Worm (Caenorhabditis elegans): ENCODE measurements around the gene ugt-18.
A peak's percentile ranks its signal among the peaks of the same experiment; 100 is the strongest.

The ugt-18 gene

ce11 chrV:12780248-12780647 lies 39.8 kb upstream of the ugt-18 start:
- TF ChIP-seq madf-6 (GFP tag; IDR thresholded peaks at IDR 0.05) (no peak), mes-4 (tag; optimal IDR thresholded peaks at IDR 0.05) (peak; percentile 35), F23B12.7 (tag; optimal IDR thresholded peaks at IDR 0.05; ENCODE audit: insufficient read depth) (peak; percentile 83), F22D6.2 (tag; optimal IDR thresholded peaks at IDR 0.05) (no peak), dox-1 (GFP tag; IDR thresholded peaks at IDR 0.05) (no peak; the same call in 1 of the 2 replicates), tbx-9 (tag; optimal IDR thresholded peaks at IDR 0.05; ENCODE audit: borderline replicate concordance) (no peak), F57A8.1 (GFP tag; optimal IDR thresholded peaks at IDR 0.05) (peak; percentile 68), nfyb-1 (GFP tag; IDR thresholded peaks at IDR 0.05) (peak; percentile 75), hmg-1.2 (GFP tag; IDR thresholded peaks at IDR 0.05) (peak; percentile 76), Y53F4B.3 (GFP tag; IDR thresholded peaks at IDR 0.05) (no peak), snpc-3.4 (tag; optimal IDR thresholded peaks at IDR 0.05) (peak; percentile 65), lin-35 (GFP tag; optimal IDR thresholded peaks at IDR 0.05) (no peak), nfya-2 (GFP tag; IDR thresholded peaks at IDR 0.05) (no peak), Y95B8A.8 (GFP tag; IDR thresholded peaks at IDR 0.05) (peak; percentile 33; the same call in 1 of the 2 replicates), ccch-3 (GFP tag; optimal IDR thresholded peaks at IDR 0.05) (no peak), lin-54 (GFP tag; optimal IDR thresholded peaks at IDR 0.05) (no peak), madf-3 (GFP tag; IDR thresholded peaks at IDR 0.05) (no peak), xnd-1 (tag; optimal IDR thresholded peaks at IDR 0.05) (no peak), F57C9.4 (tag; optimal IDR thresholded peaks at IDR 0.05) (no peak), T26A5.8 (tag; optimal IDR thresholded peaks at IDR 0.05) (peak; percentile 59), K11D2.4 (GFP tag; IDR thresholded peaks at IDR 0.05) (no peak), rec-8 (tag; optimal IDR thresholded peaks at IDR 0.05) (peak; percentile 75 to 84), ceh-91 (GFP tag; IDR thresholded peaks at IDR 0.05) (peak; percentile 31; the same call in 1 of the 2 replicates), ztf-3 (GFP tag; optimal IDR thresholded peaks at IDR 0.05) (no peak), Y67H2A.10 (GFP tag; conservative IDR thresholded peaks at IDR 0.05) (no peak), F39B2.1 (GFP tag; IDR thresholded peaks at IDR 0.05) (no peak), ztf-22 (GFP tag; optimal IDR thresholded peaks at IDR 0.05) (peak; percentile 21), attf-5 (GFP tag; optimal IDR thresholded peaks at IDR 0.05) (peak; percentile 81), let-607 (tag; optimal IDR thresholded peaks at IDR 0.05) (peak; percentile 8 to 22), attf-6 (GFP tag; IDR thresholded peaks at IDR 0.05) (no peak), zfh-2 (GFP tag; conservative IDR thresholded peaks at IDR 0.05) (no peak), snpc-1.1 (tag; optimal IDR thresholded peaks at IDR 0.05; ENCODE audit: insufficient read depth) (peak; percentile 2), ama-1 (optimal IDR thresholded peaks at IDR 0.05) (no peak), ama-1 (GFP tag; optimal IDR thresholded peaks at IDR 0.05) (peak in 1 of 2 experiments; percentile 76), ztf-6 (GFP tag; IDR thresholded peaks at IDR 0.05) (0 out of 2 replicates have a peak, but pooled peaks have one; percentile 53), unc-62 (GFP tag; optimal IDR thresholded peaks at IDR 0.05) (no peak), aptf-3 (GFP tag; IDR thresholded peaks at IDR 0.05) (0 out of 2 replicates have a peak, but pooled peaks have one; percentile 26), hsf-1 (GFP tag; IDR thresholded peaks at IDR 0.05) (no peak; the same call in 1 of the 2 replicates), athp-1 (tag; optimal IDR thresholded peaks at IDR 0.05) (peak; percentile 72), nfya-1 (tag; optimal IDR thresholded peaks at IDR 0.05; ENCODE audit: borderline replicate concordance, insufficient read depth) (no peak), repo-1 (tag; optimal IDR thresholded peaks at IDR 0.05) (peak; percentile 15), ceh-58 (GFP tag; IDR thresholded peaks at IDR 0.05) (peak; percentile 83; the same call in 1 of the 2 replicates), bed-2 (GFP tag; IDR thresholded peaks at IDR 0.05) (no peak), ceh-79 (tag; optimal IDR thresholded peaks at IDR 0.05) (peak; percentile 69), bed-1 (GFP tag; IDR thresholded peaks at IDR 0.05) (no peak), cebp-2 (GFP tag; IDR thresholded peaks at IDR 0.05) (peak; percentile 80; the same call in 1 of the 2 replicates), dpff-1 (tag; optimal IDR thresholded peaks at IDR 0.05) (no peak), Y56A3A.18 (GFP tag; IDR thresholded peaks at IDR 0.05) (peak; percentile 79)
